Fruit fly (Drosophila melanogaster): ENCODE measurements around the gene Jon74E.
A peak's percentile ranks its signal among the peaks of the same experiment; 100 is the strongest.

Gene Jon74E

dm6 chr3L:17538250-17538649, 10.7 kb downstream of the Jon74E start:
- TF ChIP-seq CG15514 (GFP tag; optimal IDR thresholded peaks at IDR 0.05), result no peak
- TF ChIP-seq CG10147 (GFP tag; optimal IDR thresholded peaks at IDR 0.05), result no peak
- no peak for TF ChIP-seq bbx (GFP tag; IDR thresholded peaks at IDR 0.05; ENCODE audit: partially characterized antibody)
- TF ChIP-seq fru (optimal IDR thresholded peaks at IDR 0.05), result no peak
- TF ChIP-seq CG11723 (GFP tag; optimal IDR thresholded peaks at IDR 0.05), result no peak
- peak; percentile 93 for TF ChIP-seq CG7372 (GFP tag; IDR thresholded peaks at IDR 0.05)

- TF ChIP-seq Jarid2 (GFP tag; optimal IDR thresholded peaks at IDR 0.05) (no peak), Hey (tag; optimal IDR thresholded peaks at IDR 0.05) (no peak), CG8290 (GFP tag; optimal IDR thresholded peaks at IDR 0.05) (no peak), CG8290 (tag; optimal IDR thresholded peaks at IDR 0.05) (no peak), CG4360 (GFP tag; IDR thresholded peaks at IDR 0.05) (no peak), CG2712 (tag; optimal IDR thresholded peaks at IDR 0.05) (no peak), tna (GFP tag; IDR thresholded peaks at IDR 0.05; ENCODE audit: partially characterized antibody) (no peak), D19A (tag; optimal IDR thresholded peaks at IDR 0.05) (no peak), CG17385 (GFP tag; optimal IDR thresholded peaks at IDR 0.05) (no peak), CG2199 (GFP tag; IDR thresholded peaks at IDR 0.05) (0 out of 3 replicates have a peak, but pooled peaks have one; percentile 36), bigmax (GFP tag; optimal IDR thresholded peaks at IDR 0.05) (no peak), vvl (GFP tag; IDR thresholded peaks at IDR 0.05) (peak; percentile 49; the same call in 1 of the 2 replicates), CG2129 (GFP tag; IDR thresholded peaks at IDR 0.05; ENCODE audit: partially characterized antibody) (no peak), sc (optimal IDR thresholded peaks at IDR 0.05) (no peak), sc (GFP tag; optimal IDR thresholded peaks at IDR 0.05) (no peak), CG16815 (GFP tag; optimal IDR thresholded peaks at IDR 0.05) (no peak), pfk (GFP tag; optimal IDR thresholded peaks at IDR 0.05) (peak; percentile 86), CG7357 (GFP tag; IDR thresholded peaks at IDR 0.05) (no peak), tx (GFP tag; optimal IDR thresholded peaks at IDR 0.05) (no peak), Max (GFP tag; optimal IDR thresholded peaks at IDR 0.05) (no peak), shn (GFP tag; optimal IDR thresholded peaks at IDR 0.05) (no peak), CG9797 (GFP tag; optimal IDR thresholded peaks at IDR 0.05) (no peak), CG14441 (GFP tag; IDR thresholded peaks at IDR 0.05) (0 out of 2 replicates have a peak, but pooled peaks have one; percentile 10), Hmr (GFP tag; optimal IDR thresholded peaks at IDR 0.05) (no peak), stc (GFP tag; IDR thresholded peaks at IDR 0.05) (no peak), Hmx (GFP tag; optimal IDR thresholded peaks at IDR 0.05) (no peak), CG17359 (tag; optimal IDR thresholded peaks at IDR 0.05) (no peak), eve (GFP tag; optimal IDR thresholded peaks at IDR 0.05) (no peak), cato (GFP tag; optimal IDR thresholded peaks at IDR 0.05; ENCODE audit: borderline replicate concordance) (no peak), HLHmδ (GFP tag; optimal IDR thresholded peaks at IDR 0.05) (no peak), NFAT (GFP tag; IDR thresholded peaks at IDR 0.05) (no peak), exex (tag; optimal IDR thresholded peaks at IDR 0.05) (peak; percentile 51), CG31224 (GFP tag; IDR thresholded peaks at IDR 0.05) (no peak), amos (GFP tag; IDR thresholded peaks at IDR 0.05; ENCODE audit: partially characterized antibody) (no peak), MTF-1 (GFP tag; optimal IDR thresholded peaks at IDR 0.05; ENCODE audit: borderline replicate concordance) (no peak)
Observed at dm6 chr3L:17535768-17536167, 13.2 kb downstream of the Jon74E start.
